Worm (Caenorhabditis elegans): ENCODE data around the gene C26B9.1.
A peak's percentile ranks its signal among the peaks of the same experiment; 100 is the strongest.

The C26B9.1 gene

ce11 chrX:5344287-5344686 lies at the start of gene C26B9.1:
Gene C26B9.1, plus strand, starts transcription at chrX:5344587.
- no peak for TF ChIP-seq ZK546.5 (tag; optimal IDR thresholded peaks at IDR 0.05)
- no peak for TF ChIP-seq ztf-4 (tag; optimal IDR thresholded peaks at IDR 0.05)
- TF ChIP-seq sma-9 (GFP tag; optimal IDR thresholded peaks at IDR 0.05): peak; percentile 24
- no peak for TF ChIP-seq sma-9 (tag; optimal IDR thresholded peaks at IDR 0.05)
- no peak for TF ChIP-seq lin-39 (tag; optimal IDR thresholded peaks at IDR 0.05)
- peak; percentile 14 for TF ChIP-seq C34F6.9 (tag; optimal IDR thresholded peaks at IDR 0.05)

- no peak for TF ChIP-seq nhr-12 (tag; optimal IDR thresholded peaks at IDR 0.05)
- peak; percentile 44 for TF ChIP-seq lin-13 (GFP tag; optimal IDR thresholded peaks at IDR 0.05)
- TF ChIP-seq sma-9 (GFP tag; optimal IDR thresholded peaks at IDR 0.05): peak; percentile 62
- no peak for TF ChIP-seq sma-9 (tag; optimal IDR thresholded peaks at IDR 0.05)
- no peak for TF ChIP-seq nhr-6 (tag; optimal IDR thresholded peaks at IDR 0.05)
- peak; percentile 40 for TF ChIP-seq crh-2 (tag; optimal IDR thresholded peaks at IDR 0.05)
- no peak for TF ChIP-seq ztf-4 (tag; optimal IDR thresholded peaks at IDR 0.05)
- TF ChIP-seq fos-1 (tag; optimal IDR thresholded peaks at IDR 0.05): peak; percentile 5
- no peak for TF ChIP-seq egl-27 (tag; optimal IDR thresholded peaks at IDR 0.05)
- TF ChIP-seq lsy-2 (tag; optimal IDR thresholded peaks at IDR 0.05): peak; percentile 37 to 67
- TF ChIP-seq C34F6.9 (tag; optimal IDR thresholded peaks at IDR 0.05): peak; percentile 57
- TF ChIP-seq F13H6.1 (tag; optimal IDR thresholded peaks at IDR 0.05): peak; percentile 59
- peak; percentile 39 for TF ChIP-seq gmeb-1 (tag; optimal IDR thresholded peaks at IDR 0.05)
- TF ChIP-seq nhr-129 (tag; optimal IDR thresholded peaks at IDR 0.05): peak; percentile 69
- no peak for TF ChIP-seq nhr-25 (tag; optimal IDR thresholded peaks at IDR 0.05)
- TF ChIP-seq lin-11 (tag; optimal IDR thresholded peaks at IDR 0.05): peak; percentile 4
- TF ChIP-seq mab-5 (tag; optimal IDR thresholded peaks at IDR 0.05): peak; percentile 76
- peak; percentile 83 for TF ChIP-seq unc-55 (GFP tag; optimal IDR thresholded peaks at IDR 0.05)
Measured at ce11 chrX:5297942-5298611, 46.3 kb upstream of the C26B9.1 start, which contains the start of gene ift-81. Gene ift-81, plus strand, starts transcription at chrX:5298561.

ce11 chrX:5303500-5303899 lies 40.9 kb upstream of the C26B9.1 start, which contains the start of gene ags-3:
Gene ags-3, minus strand, starts transcription at chrX:5303600.
- no peak for TF ChIP-seq C34F6.9 (tag; optimal IDR thresholded peaks at IDR 0.05)
- TF ChIP-seq ztf-1 (GFP tag; conservative IDR thresholded peaks at IDR 0.05): no peak
- TF ChIP-seq mbf-1 (tag; optimal IDR thresholded peaks at IDR 0.05): no peak

ce11 chrX:5309622-5310021 lies 34.8 kb upstream of the C26B9.1 start:
- no peak for TF ChIP-seq lin-39 (tag; optimal IDR thresholded peaks at IDR 0.05)
- no peak for TF ChIP-seq lsy-2 (tag; optimal IDR thresholded peaks at IDR 0.05)
- TF ChIP-seq ceh-16 (tag; optimal IDR thresholded peaks at IDR 0.05): no peak
- TF ChIP-seq nhr-12 (tag; optimal IDR thresholded peaks at IDR 0.05): no peak
- no peak for TF ChIP-seq gmeb-1 (tag; optimal IDR thresholded peaks at IDR 0.05)
- TF ChIP-seq C34F6.9 (tag; optimal IDR thresholded peaks at IDR 0.05): no peak
- TF ChIP-seq nhr-23 (tag; optimal IDR thresholded peaks at IDR 0.05): no peak
- no peak for TF ChIP-seq lin-13 (GFP tag; optimal IDR thresholded peaks at IDR 0.05)
- TF ChIP-seq snpc-4 (tag; optimal IDR thresholded peaks at IDR 0.05): no peak
- no peak for TF ChIP-seq zag-1 (tag; optimal IDR thresholded peaks at IDR 0.05)
- TF ChIP-seq sma-3 (GFP tag; optimal IDR thresholded peaks at IDR 0.05): no peak
- no peak for TF ChIP-seq ama-1 (optimal IDR thresholded peaks at IDR 0.05)
- no peak for TF ChIP-seq nhr-237 (tag; optimal IDR thresholded peaks at IDR 0.05)
- no peak for TF ChIP-seq egl-27 (tag; optimal IDR thresholded peaks at IDR 0.05)
- TF ChIP-seq dmd-4 (tag; optimal IDR thresholded peaks at IDR 0.05): no peak
- TF ChIP-seq aly-2 (tag; optimal IDR thresholded peaks at IDR 0.05): no peak
- no peak for TF ChIP-seq fos-1 (tag; optimal IDR thresholded peaks at IDR 0.05)
- TF ChIP-seq sem-4 (tag; optimal IDR thresholded peaks at IDR 0.05): no peak
- TF ChIP-seq nhr-129 (tag; optimal IDR thresholded peaks at IDR 0.05): no peak

- TF ChIP-seq mdl-1 (tag; optimal IDR thresholded peaks at IDR 0.05) (peak in 1 of 2 experiments; percentile 22), alr-1 (tag; optimal IDR thresholded peaks at IDR 0.05) (no peak), nhr-10 (tag; optimal IDR thresholded peaks at IDR 0.05) (no peak), lin-13 (GFP tag; optimal IDR thresholded peaks at IDR 0.05) (no peak), crh-2 (tag; optimal IDR thresholded peaks at IDR 0.05) (no peak), snpc-4 (tag; optimal IDR thresholded peaks at IDR 0.05) (no peak), unc-55 (GFP tag; optimal IDR thresholded peaks at IDR 0.05) (peak; percentile 53), nhr-11 (tag; optimal IDR thresholded peaks at IDR 0.05) (no peak), ZK546.5 (tag; optimal IDR thresholded peaks at IDR 0.05) (no peak), ceh-16 (tag; optimal IDR thresholded peaks at IDR 0.05) (no peak), mab-5 (tag; optimal IDR thresholded peaks at IDR 0.05) (peak; percentile 72), lin-11 (tag; optimal IDR thresholded peaks at IDR 0.05) (no peak)
Measured at ce11 chrX:5311174-5311573, 33.2 kb upstream of the C26B9.1 start.

Measured in whole organism, L2 larva.